Fruit fly (Drosophila melanogaster) whole organism, wandering third instar larva: ENCODE data around the gene bon.

Experiments used
- Hr78 ChIP-seq: fragments of >200 bp; optimal IDR thresholded peaks from 2 replicates; lab custom pipeline; 2017; ENCODE audit warnings: missing biosample characterization, missing genetic modification characterization
- woc ChIP-seq: sonication (Bioruptor generic); optimal IDR thresholded peaks from 2 replicates; lab custom pipeline; 2016; ENCODE audit warnings: missing biosample characterization, mild to moderate bottlenecking, missing genetic modification characterization

DNA sequence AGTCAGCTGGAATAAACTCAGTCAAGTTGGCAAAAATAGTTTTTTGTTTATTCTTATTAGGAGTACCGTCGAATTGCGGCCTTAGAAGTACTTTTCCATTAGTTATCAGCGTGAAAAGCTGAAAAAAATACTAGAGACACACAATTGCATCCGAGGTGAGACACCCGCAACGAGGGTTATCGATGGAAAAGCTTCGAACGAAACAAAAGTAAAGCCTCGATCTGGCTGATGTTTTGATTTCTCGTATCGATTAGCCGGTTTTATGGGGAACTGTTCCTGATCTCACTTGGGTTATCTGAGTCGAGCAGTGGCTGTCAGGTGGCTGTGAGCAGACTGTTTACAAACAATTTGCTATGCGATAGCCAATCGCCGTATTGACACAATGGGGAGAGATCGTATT is 49.2 kb upstream of the bon start:
- TF ChIP-seq Hr78 (no peak), woc (GFP tag; lab: Kevin White, UChicago) (no peak)
